Worm (Caenorhabditis elegans) whole organism, mixed stage, embryonic: ENCODE data around the gene tth-1.

ENCODE experiments used
- M03D4.4 ChIP-seq: sonication (generic microtip); optimal IDR thresholded peaks from 2 replicates; lab custom pipeline; 2017; ENCODE audit warnings: mild to moderate bottlenecking, missing genetic modification characterization, missing compliant biosample characterization
- bed-3 ChIP-seq: fragments of 200-800 bp; sonication (Bioruptor generic); optimal IDR thresholded peaks from 3 replicates; lab custom pipeline; 2018; ENCODE audit warnings: mild to moderate bottlenecking, missing genetic modification characterization, moderate library complexity, missing compliant biosample characterization
- blmp-1 ChIP-seq: fragments of 150-350 bp; optimal IDR thresholded peaks from 2 replicates; lab custom pipeline; 2014; ENCODE audit warnings: missing biosample characterization, missing genetic modification characterization
- ceh-39 ChIP-seq: fragments of 150-350 bp; optimal IDR thresholded peaks from 2 replicates; lab custom pipeline; 2014; ENCODE audit warnings: missing biosample characterization, missing genetic modification characterization
- ceh-43 ChIP-seq: fragments of 200-800 bp; sonication (Bioruptor generic); optimal IDR thresholded peaks from 2 replicates; lab custom pipeline; 2018; ENCODE audit warnings: mild to moderate bottlenecking, missing genetic modification characterization, moderate library complexity, missing compliant biosample characterization
- ceh-83 ChIP-seq: fragments of 200-800 bp; sonication (Bioruptor generic); optimal IDR thresholded peaks from 2 replicates; lab custom pipeline; 2018; ENCODE audit warnings: mild to moderate bottlenecking, missing genetic modification characterization, missing compliant biosample characterization
- ces-1 ChIP-seq: fragments of 150-350 bp; optimal IDR thresholded peaks from 2 replicates; lab custom pipeline; 2014; ENCODE audit warnings: missing biosample characterization, missing genetic modification reagents, missing genetic modification characterization
- cnd-1 ChIP-seq: fragments of 200-800 bp; sonication (Bioruptor generic); optimal IDR thresholded peaks from 2 replicates; lab custom pipeline; 2018; ENCODE audit warnings: mild to moderate bottlenecking, missing genetic modification characterization, missing compliant biosample characterization
- drap-1 ChIP-seq: fragments of 200-800 bp; sonication (Bioruptor generic); optimal IDR thresholded peaks from 3 replicates; lab custom pipeline; 2018; ENCODE audit warnings: mild to moderate bottlenecking, missing genetic modification characterization, missing compliant biosample characterization
- elt-1 ChIP-seq: sonication (generic microtip); optimal IDR thresholded peaks from 2 replicates; lab custom pipeline; 2017; ENCODE audit warnings: missing genetic modification characterization, mild to moderate bottlenecking, missing compliant biosample characterization, antibody characterized with exemption, moderate library complexity, borderline replicate concordance; ENCODE audit not compliant: insufficient read depth
- elt-3 ChIP-seq: fragments of 150-350 bp; optimal IDR thresholded peaks from 2 replicates; lab custom pipeline; 2014; ENCODE audit warnings: missing biosample characterization, missing genetic modification characterization
- flh-1 ChIP-seq: fragments of 200-800 bp; sonication (Bioruptor generic); optimal IDR thresholded peaks from 2 replicates; lab custom pipeline; 2018; ENCODE audit warnings: mild to moderate bottlenecking, missing genetic modification characterization, moderate library complexity, missing compliant biosample characterization
- ham-2 ChIP-seq: fragments of 200-800 bp; sonication (Bioruptor generic); optimal IDR thresholded peaks from 2 replicates; lab custom pipeline; 2018; ENCODE audit warnings: mild to moderate bottlenecking, missing genetic modification characterization, missing compliant biosample characterization
- hlh-1 ChIP-seq: fragments of 150-350 bp; optimal IDR thresholded peaks from 2 replicates; lab custom pipeline; 2014; ENCODE audit warnings: missing biosample characterization, missing genetic modification reagents, missing genetic modification characterization
- lin-13 ChIP-seq: fragments of 150-350 bp; optimal IDR thresholded peaks from 2 replicates; lab custom pipeline; 2014; ENCODE audit warnings: missing biosample characterization, missing genetic modification characterization
- lin-32 ChIP-seq: fragments of 200-800 bp; sonication (Bioruptor generic); optimal IDR thresholded peaks from 2 replicates; lab custom pipeline; 2018; ENCODE audit warnings: mild to moderate bottlenecking, missing genetic modification characterization, missing compliant biosample characterization
- lsy-2 ChIP-seq: fragments of 150-350 bp; optimal IDR thresholded peaks from 2 replicates; lab custom pipeline; 2014; ENCODE audit warnings: missing biosample characterization, missing genetic modification characterization
- mab-5 ChIP-seq: fragments of 150-350 bp; optimal IDR thresholded peaks from 2 replicates; lab custom pipeline; 2014; ENCODE audit warnings: missing biosample characterization, missing genetic modification characterization
- mep-1 ChIP-seq: fragments of 150-350 bp; optimal IDR thresholded peaks from 2 replicates; lab custom pipeline; 2017; ENCODE audit warnings: missing biosample characterization, missing genetic modification reagents, missing genetic modification characterization, inconsistent platforms
- nhr-12 ChIP-seq: fragments of 150-350 bp; optimal IDR thresholded peaks from 2 replicates; lab custom pipeline; 2014; ENCODE audit warnings: missing biosample characterization, missing genetic modification characterization
- nhr-237 ChIP-seq: fragments of 150-350 bp; optimal IDR thresholded peaks from 2 replicates; lab custom pipeline; 2014; ENCODE audit warnings: missing biosample characterization, missing genetic modification characterization
- nhr-28 ChIP-seq: fragments of 150-350 bp; optimal IDR thresholded peaks from 2 replicates; lab custom pipeline; 2014; ENCODE audit warnings: missing biosample characterization, missing genetic modification characterization
- nhr-76 ChIP-seq: sonication (generic microtip); optimal IDR thresholded peaks from 2 replicates; lab custom pipeline; 2017; ENCODE audit warnings: missing biosample characterization, missing genetic modification characterization
- sem-2 ChIP-seq: fragments of 200-800 bp; sonication (Bioruptor generic); optimal IDR thresholded peaks from 2 replicates; lab custom pipeline; 2018; ENCODE audit warnings: mild to moderate bottlenecking, missing genetic modification characterization, missing compliant biosample characterization
- sptf-1 ChIP-seq: sonication (generic microtip); optimal IDR thresholded peaks from 2 replicates; lab custom pipeline; 2017; ENCODE audit warnings: mild to moderate bottlenecking, missing genetic modification characterization, moderate library complexity, missing compliant biosample characterization
- tbx-8 ChIP-seq: fragments of 200-800 bp; sonication (Bioruptor generic); optimal IDR thresholded peaks from 2 replicates; lab custom pipeline; 2018; ENCODE audit warnings: mild to moderate bottlenecking, missing genetic modification characterization, moderate library complexity, missing compliant biosample characterization
- unc-120 ChIP-seq: sonication (generic microtip); optimal IDR thresholded peaks from 2 replicates; lab custom pipeline; 2017; ENCODE audit warnings: missing genetic modification characterization, missing compliant biosample characterization; ENCODE audit not compliant: poor library complexity, severe bottlenecking
- unc-62 ChIP-seq: fragments of 150-350 bp; optimal IDR thresholded peaks from 2 replicates; lab custom pipeline; 2014; ENCODE audit warnings: missing biosample characterization, missing genetic modification reagents, missing genetic modification characterization
- zip-8 ChIP-seq: fragments of 150-350 bp; optimal IDR thresholded peaks from 2 replicates; lab custom pipeline; 2014; ENCODE audit warnings: missing biosample characterization, missing genetic modification characterization
- ztf-11 ChIP-seq: fragments of 150-350 bp; optimal IDR thresholded peaks from 2 replicates; lab custom pipeline; 2014; ENCODE audit warnings: missing biosample characterization, missing genetic modification characterization

tth-1 gene

DNA sequence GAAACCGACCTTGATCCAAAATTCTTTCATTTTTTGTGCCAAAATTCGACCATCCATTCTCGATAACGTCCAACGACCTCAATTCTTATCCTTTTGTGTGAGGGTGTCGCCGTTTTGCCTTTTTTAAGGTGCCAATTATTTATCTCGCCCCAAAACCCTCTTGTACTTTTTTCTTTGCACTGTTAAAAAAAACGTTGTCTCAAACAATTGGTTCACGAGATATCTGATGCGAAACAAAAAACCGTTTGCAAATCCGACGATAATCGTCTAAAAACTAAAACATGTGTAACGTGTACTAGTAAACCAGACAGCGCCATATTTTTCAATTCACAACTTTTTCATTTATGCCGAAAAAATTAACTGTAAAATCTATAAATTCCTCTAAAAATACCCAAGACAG lies 33.8 kb upstream of the tth-1 start, which contains the start of gene F16F9.3:
Gene F16F9.3, plus strand, starts transcription at position 301 of the 400 bp plus-strand sequence.
- no peak for TF ChIP-seq flh-1 (GFP tag; lab: Kevin White, UChicago)
- no peak for TF ChIP-seq bed-3 (GFP tag; lab: Kevin White, UChicago)
- no peak for TF ChIP-seq nhr-12 (tag; lab: Kevin White, UChicago)
- no peak for TF ChIP-seq mep-1
- no peak for TF ChIP-seq unc-62
- no peak for TF ChIP-seq ztf-11 (tag; lab: Kevin White, UChicago)
- no peak for TF ChIP-seq ces-1 (GFP tag; lab: Kevin White, UChicago)
- TF ChIP-seq nhr-76 (tag; lab: Kevin White, UChicago) = no peak
- TF ChIP-seq elt-3 (tag; lab: Kevin White, UChicago) = no peak
- TF ChIP-seq nhr-237 (tag; lab: Kevin White, UChicago) = no peak
- no peak for TF ChIP-seq lin-32 (GFP tag; lab: Kevin White, UChicago)
- TF ChIP-seq blmp-1 (tag; lab: Kevin White, UChicago) = no peak
- TF ChIP-seq hlh-1 (tag; lab: Kevin White, UChicago) = no peak

DNA sequence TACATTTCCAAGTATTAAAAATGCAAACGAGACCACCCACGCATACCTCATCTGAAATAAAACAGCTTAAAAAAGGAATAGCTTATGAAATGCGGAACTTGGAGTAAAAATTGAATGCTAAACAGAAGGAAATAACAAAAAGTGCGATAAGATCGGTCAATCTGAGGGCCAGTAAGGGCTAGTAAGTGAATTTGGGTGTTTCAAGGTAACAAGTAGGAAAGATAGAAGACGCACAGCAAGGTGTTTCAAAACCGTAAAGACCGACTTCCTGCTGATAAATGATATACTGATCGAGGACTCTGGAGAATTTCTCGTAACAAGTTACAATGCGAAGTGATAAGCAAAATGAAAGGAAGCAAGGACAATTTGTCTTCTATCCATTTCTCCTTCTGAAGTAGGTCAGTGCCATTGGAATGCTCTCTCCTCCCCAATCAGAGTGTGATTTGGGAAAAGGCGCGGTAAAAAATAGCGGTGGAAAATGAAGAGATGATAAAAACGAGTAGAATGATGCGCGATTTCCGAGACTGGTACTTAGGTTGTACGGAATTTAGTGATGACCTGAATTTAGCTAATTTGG lies 32.1 kb upstream of the tth-1 start, which contains the start of gene dpy-6:
Gene dpy-6, minus strand, starts transcription at position 51 of the 577 bp plus-strand sequence.
- TF ChIP-seq ham-2 (GFP tag; lab: Kevin White, UChicago) = no peak
- TF ChIP-seq hlh-1 (tag; lab: Kevin White, UChicago) = no peak
- TF ChIP-seq sptf-1 = no peak
- TF ChIP-seq sem-2 (GFP tag; lab: Kevin White, UChicago) = no peak
- no peak for TF ChIP-seq blmp-1 (tag; lab: Kevin White, UChicago)
- no peak for TF ChIP-seq nhr-28 (tag; lab: Kevin White, UChicago)
- no peak for TF ChIP-seq flh-1 (GFP tag; lab: Kevin White, UChicago)
- TF ChIP-seq ceh-43 (GFP tag; lab: Kevin White, UChicago) = no peak
- no peak for TF ChIP-seq ceh-83 (GFP tag; lab: Kevin White, UChicago)
- TF ChIP-seq ztf-11 (tag; lab: Kevin White, UChicago) = no peak
- TF ChIP-seq elt-1 = no peak
- no peak for TF ChIP-seq cnd-1 (tag; lab: Kevin White, UChicago)
- TF ChIP-seq unc-120 (tag; lab: Kevin White, UChicago) = no peak
- TF ChIP-seq bed-3 (GFP tag; lab: Kevin White, UChicago) = no peak
- TF ChIP-seq lsy-2 = no peak

DNA sequence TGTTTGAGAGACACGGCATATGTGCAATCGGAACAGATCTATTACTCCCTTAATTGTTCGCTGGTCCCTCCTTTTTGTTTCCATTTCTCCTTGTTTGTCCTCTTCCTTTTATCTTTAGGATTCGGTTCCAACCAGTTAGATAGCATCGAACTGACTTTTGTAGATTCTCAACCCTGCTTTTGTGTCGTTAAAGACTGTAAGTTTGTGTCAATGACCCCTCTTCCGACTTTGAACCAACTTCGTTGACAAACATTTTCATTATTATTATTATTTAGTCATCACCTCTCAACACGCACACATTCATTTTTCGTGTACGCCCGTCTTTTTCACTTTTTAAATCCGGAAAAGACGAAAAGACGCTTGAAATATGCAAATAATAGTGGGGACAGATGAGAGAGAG lies 22.6 kb upstream of the tth-1 start, which contains the start of gene F16F9.1:
Gene F16F9.1, plus strand, starts transcription at position 301 of the 400 bp plus-strand sequence.
- TF ChIP-seq nhr-237 (tag; lab: Kevin White, UChicago) (no peak), tbx-8 (GFP tag; lab: Kevin White, UChicago) (no peak), zip-8 (no peak), drap-1 (GFP tag; lab: Kevin White, UChicago) (no peak), ztf-11 (tag; lab: Kevin White, UChicago) (no peak), unc-62 (no peak), ceh-39 (tag; lab: Kevin White, UChicago) (no peak), hlh-1 (tag; lab: Kevin White, UChicago) (no peak), mab-5 (tag; lab: Kevin White, UChicago) (no peak), sptf-1 (no peak), bed-3 (GFP tag; lab: Kevin White, UChicago) (no peak), M03D4.4 (tag; lab: Kevin White, UChicago) (no peak), flh-1 (GFP tag; lab: Kevin White, UChicago) (no peak)

- TF ChIP-seq nhr-237 (tag; lab: Kevin White, UChicago) (no peak), ces-1 (GFP tag; lab: Kevin White, UChicago) (peak; percentile 94)
Observed at ce11 chrX:8444922-8445321, 21.4 kb upstream of the tth-1 start.

DNA sequence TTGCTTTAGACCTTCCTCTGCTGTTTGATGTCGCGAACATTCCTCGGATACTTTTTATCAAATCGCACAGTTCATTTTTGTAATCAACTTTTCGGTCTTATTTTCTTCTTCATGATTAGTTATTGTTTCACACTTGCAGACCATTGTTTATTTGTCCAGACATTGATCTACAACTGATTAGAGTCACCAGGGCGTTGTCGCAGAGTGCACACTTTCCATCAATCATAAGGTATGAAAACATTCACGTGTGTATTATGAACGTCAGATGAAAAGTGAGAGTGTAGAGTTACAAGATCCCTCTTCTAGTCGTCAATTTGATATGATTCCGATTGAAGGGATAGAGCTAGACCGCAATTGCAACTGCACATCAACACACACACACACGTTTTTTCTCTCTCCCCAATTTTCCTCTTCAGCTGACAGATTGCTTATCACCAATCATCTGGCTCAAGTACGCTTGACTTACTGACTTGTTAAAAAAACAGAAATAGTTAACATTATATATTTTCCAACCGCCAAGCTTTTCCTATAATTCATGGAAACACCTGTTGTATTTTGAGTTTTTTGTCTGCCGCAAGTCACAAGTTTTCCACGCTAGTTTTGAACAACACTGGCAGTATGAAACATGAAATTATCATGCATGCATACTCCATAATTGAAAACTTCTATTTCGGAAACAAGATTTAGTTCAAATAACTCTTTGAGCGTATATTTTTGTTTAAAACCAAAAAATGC lies 16.6 kb upstream of the tth-1 start:
- TF ChIP-seq unc-62 (peak; percentile 15), lin-13 (no peak)
